Fruit fly (Drosophila melanogaster) whole organism, wandering third instar larva: ENCODE results near the gene Rpn13R.

Experiments used
- Abd-B ChIP-seq: fragments of >200 bp; optimal IDR thresholded peaks from 2 replicates; lab custom pipeline; 2017; ENCODE audit warnings: missing biosample characterization, missing genetic modification characterization
- CG32264 ChIP-seq: fragments of 200-800 bp; sonication (Bioruptor generic); optimal IDR thresholded peaks from 2 replicates; lab custom pipeline; 2016; ENCODE audit warnings: missing biosample characterization, missing genetic modification characterization
- CG9705 ChIP-seq: fragments of 200-800 bp; sonication (Bioruptor generic); optimal IDR thresholded peaks from 2 replicates; lab custom pipeline; 2018; ENCODE audit warnings: missing biosample characterization, mild to moderate bottlenecking, missing genetic modification characterization
- CrebA ChIP-seq: fragments of 200-800 bp; sonication (Bioruptor generic); optimal IDR thresholded peaks from 2 replicates; lab custom pipeline; 2016; ENCODE audit warnings: missing biosample characterization, mild to moderate bottlenecking, missing genetic modification characterization, borderline replicate concordance
- Dfd ChIP-seq: fragments of >200 bp; optimal IDR thresholded peaks from 2 replicates; lab custom pipeline; 2017; ENCODE audit warnings: missing biosample characterization, missing genetic modification characterization
- Dif ChIP-seq: fragments of 200-275, 200-300 bp; sonication (Bioruptor generic); optimal IDR thresholded peaks from 2 replicates; lab custom pipeline; 2018; ENCODE audit warnings: missing biosample characterization, missing genetic modification characterization; ENCODE audit not compliant: partially characterized antibody
- HLH106 ChIP-seq: fragments of 200-800 bp; optimal IDR thresholded peaks from 3 replicates; lab custom pipeline; 2019; ENCODE audit warnings: missing biosample characterization, mild to moderate bottlenecking, missing genetic modification characterization, moderate library complexity
- Hr78 ChIP-seq: fragments of >200 bp; optimal IDR thresholded peaks from 2 replicates; lab custom pipeline; 2017; ENCODE audit warnings: missing biosample characterization, missing genetic modification characterization
- Hr83 ChIP-seq: fragments of 200-300 bp; sonication (Bioruptor generic); optimal IDR thresholded peaks from 2 replicates; lab custom pipeline; 2016; ENCODE audit warnings: missing biosample characterization, mild to moderate bottlenecking, missing genetic modification characterization, moderate library complexity; ENCODE audit not compliant: poor library complexity, severe bottlenecking
- Jra ChIP-seq: sonication (Bioruptor generic); optimal IDR thresholded peaks from 2 replicates; lab custom pipeline; 2016; ENCODE audit warnings: missing biosample characterization, missing genetic modification characterization
- Mio ChIP-seq: sonication (Bioruptor generic); optimal IDR thresholded peaks from 2 replicates; lab custom pipeline; 2016; ENCODE audit warnings: missing biosample characterization, missing genetic modification characterization
- Myc ChIP-seq: fragments of >200 bp; optimal IDR thresholded peaks from 2 replicates; lab custom pipeline; 2017
- OdsH ChIP-seq: fragments of 200-800 bp; sonication (Bioruptor generic); optimal IDR thresholded peaks from 2 replicates; lab custom pipeline; 2016; ENCODE audit warnings: missing biosample characterization, mild to moderate bottlenecking, missing genetic modification characterization
- Rel ChIP-seq, 2 experiments: fragments of 200-800 bp; sonication (Bioruptor generic) in 1 of 2; optimal IDR thresholded peaks; 2 replicates in 1 of 2; 3 replicates in 1 of 2; lab custom pipeline; 2016 to 2019; ENCODE audit warnings: mild to moderate bottlenecking in 2 of 2, missing biosample characterization in 2 of 2, missing genetic modification characterization in 2 of 2, moderate library complexity in 1 of 2
- Sp1 ChIP-seq: fragments of 200-800 bp; sonication (Bioruptor generic); optimal IDR thresholded peaks from 3 replicates; lab custom pipeline; 2019; ENCODE audit warnings: missing biosample characterization, mild to moderate bottlenecking, missing genetic modification characterization, moderate library complexity
- br ChIP-seq: fragments of 200-800 bp; sonication (Bioruptor generic); optimal IDR thresholded peaks from 2 replicates; lab custom pipeline; 2016; ENCODE audit warnings: missing biosample characterization, missing genetic modification characterization
- brk ChIP-seq: fragments of 200-800 bp; sonication (Bioruptor generic); optimal IDR thresholded peaks from 2 replicates; lab custom pipeline; 2016; ENCODE audit warnings: missing biosample characterization, mild to moderate bottlenecking, missing genetic modification characterization
- dl ChIP-seq, 2 experiments: fragments of 175-275, 200-275 bp in 1 of 2; fragments of 200-275 bp in 1 of 2; sonication (Bioruptor generic); optimal IDR thresholded peaks; lab custom pipeline; 2018; ENCODE audit warnings: mild to moderate bottlenecking in 2 of 2, missing biosample characterization in 2 of 2, missing genetic modification characterization in 2 of 2, moderate library complexity in 2 of 2; ENCODE audit not compliant: partially characterized antibody in 2 of 2, insufficient read depth in 1 of 2
- dmrt93B ChIP-seq: fragments of 200-800 bp; sonication (Bioruptor generic); optimal IDR thresholded peaks from 2 replicates; lab custom pipeline; 2018; ENCODE audit warnings: missing biosample characterization, mild to moderate bottlenecking, missing genetic modification characterization
- dsf ChIP-seq: sonication (Bioruptor generic); optimal IDR thresholded peaks from 2 replicates; lab custom pipeline; 2016; ENCODE audit warnings: missing biosample characterization, missing genetic modification characterization, borderline replicate concordance
- foxo ChIP-seq, 2 experiments: fragments of 200-800 bp; sonication (Bioruptor generic); optimal IDR thresholded peaks; 2 replicates in 1 of 2; 3 replicates in 1 of 2; lab custom pipeline; 2016 to 2017; ENCODE audit warnings: missing biosample characterization in 2 of 2, missing genetic modification characterization in 2 of 2
- h ChIP-seq: fragments of 200-800 bp; sonication (Bioruptor generic); optimal IDR thresholded peaks from 3 replicates; lab custom pipeline; 2016; ENCODE audit warnings: missing biosample characterization, mild to moderate bottlenecking, missing genetic modification characterization
- jim ChIP-seq: fragments of 175-275, 200-325 bp; sonication (Bioruptor generic); optimal IDR thresholded peaks from 2 replicates; lab custom pipeline; 2016; ENCODE audit warnings: missing biosample characterization, mild to moderate bottlenecking, missing genetic modification characterization
- lola ChIP-seq: fragments of >200 bp; optimal IDR thresholded peaks from 2 replicates; lab custom pipeline; 2017; ENCODE audit warnings: missing biosample characterization, missing genetic modification characterization
- pan ChIP-seq: fragments of >200 bp; optimal IDR thresholded peaks from 2 replicates; lab custom pipeline; 2017
- psq ChIP-seq: fragments of 200-800 bp; sonication (Bioruptor generic); optimal IDR thresholded peaks from 3 replicates; lab custom pipeline; 2017; ENCODE audit warnings: missing biosample characterization, mild to moderate bottlenecking, missing genetic modification characterization, moderate library complexity
- rgr ChIP-seq: fragments of 200-800 bp; sonication (Bioruptor generic); optimal IDR thresholded peaks from 3 replicates; lab custom pipeline; 2016; ENCODE audit warnings: missing biosample characterization, mild to moderate bottlenecking, missing genetic modification characterization
- sage ChIP-seq: fragments of 200-800 bp; sonication (Bioruptor generic); optimal IDR thresholded peaks from 2 replicates; lab custom pipeline; 2016; ENCODE audit warnings: missing biosample characterization, mild to moderate bottlenecking, missing genetic modification characterization
- sv ChIP-seq: fragments of 200-800 bp; sonication (Bioruptor generic); optimal IDR thresholded peaks from 3 replicates; lab custom pipeline; 2016; ENCODE audit warnings: missing biosample characterization, missing genetic modification characterization
- tai ChIP-seq: sonication (Bioruptor generic); optimal IDR thresholded peaks from 2 replicates; lab custom pipeline; 2016; ENCODE audit warnings: missing biosample characterization, missing genetic modification characterization
- usp ChIP-seq: fragments of >200 bp; optimal IDR thresholded peaks from 2 replicates; lab custom pipeline; 2017; ENCODE audit warnings: missing biosample characterization, missing genetic modification characterization

Gene Rpn13R

dm6 chrX:5091154-5091553 is 40.5 kb upstream of the Rpn13R start:
- TF ChIP-seq Abd-B (no peak), Dfd (no peak), tai (no peak)

dm6 chrX:5091757-5092348 is 39.8 kb upstream of the Rpn13R start:
- TF ChIP-seq usp (no peak), tai (no peak), CG32264 (no peak), Jra (GFP tag; lab: Kevin White, UChicago) (no peak), dl (GFP tag; optimal IDR thresholded peaks at IDR 0.05; lab: Kevin White, UChicago; ENCODE audit: insufficient read depth in 1 of 2, partially characterized antibody in 2 of 2) (no peak), jim (GFP tag; lab: Kevin White, UChicago) (no peak), CG9705 (no peak), Rel (GFP tag; optimal IDR thresholded peaks at IDR 0.05; lab: Kevin White, UChicago) (no peak), Rel (tag; optimal IDR thresholded peaks at IDR 0.05; lab: Kevin White, UChicago) (peak; percentile 7), Sp1 (GFP tag; lab: Kevin White, UChicago) (no peak), dsf (no peak), CrebA (GFP tag; lab: Kevin White, UChicago) (peak; percentile 61), sage (GFP tag; lab: Kevin White, UChicago) (no peak)

dm6 chrX:5093924-5094323 is 37.8 kb upstream of the Rpn13R start:
- TF ChIP-seq CG32264 (no peak), foxo (GFP tag; optimal IDR thresholded peaks at IDR 0.05; lab: Kevin White, UChicago) (peak in 1 of 2 experiments; percentile 2), sv (GFP tag; lab: Kevin White, UChicago) (peak; percentile 5)
- TF ChIP-seq, all 38 proteins: peak for 2

- TF ChIP-seq CG32264 (no peak), OdsH (GFP tag; lab: Kevin White, UChicago) (no peak), Rel (GFP tag; optimal IDR thresholded peaks at IDR 0.05; lab: Kevin White, UChicago) (no peak), Rel (tag; optimal IDR thresholded peaks at IDR 0.05; lab: Kevin White, UChicago) (no peak), dsf (no peak), CrebA (GFP tag; lab: Kevin White, UChicago) (no peak)
Observed at dm6 chrX:5094387-5094786, 37.3 kb upstream of the Rpn13R start.

dm6 chrX:5095620-5096019 is 36.1 kb upstream of the Rpn13R start:
- no peak for TF ChIP-seq Hr83 (GFP tag; lab: Kevin White, UChicago)
- no peak for TF ChIP-seq Myc (lab: Kevin White, UChicago)
- no peak for TF ChIP-seq Dif
- no peak for TF ChIP-seq Hr78 (GFP tag; lab: Kevin White, UChicago)
- no peak for TF ChIP-seq Jra (GFP tag; lab: Kevin White, UChicago)
- TF ChIP-seq dl (GFP tag; optimal IDR thresholded peaks at IDR 0.05; lab: Kevin White, UChicago; ENCODE audit: insufficient read depth in 1 of 2, partially characterized antibody in 2 of 2): no peak
- no peak for TF ChIP-seq Rel (GFP tag; optimal IDR thresholded peaks at IDR 0.05; lab: Kevin White, UChicago)
- no peak for TF ChIP-seq Rel (tag; optimal IDR thresholded peaks at IDR 0.05; lab: Kevin White, UChicago)
- no peak for TF ChIP-seq br (GFP tag; lab: Kevin White, UChicago)
- TF ChIP-seq Mio (GFP tag; lab: Kevin White, UChicago): no peak
- no peak for TF ChIP-seq HLH106 (tag; lab: Kevin White, UChicago)
- no peak for TF ChIP-seq CrebA (GFP tag; lab: Kevin White, UChicago)
- no peak for TF ChIP-seq h (GFP tag; lab: Kevin White, UChicago)

- TF ChIP-seq rgr (GFP tag; lab: Kevin White, UChicago) (no peak), CG32264 (no peak), lola (GFP tag; lab: Kevin White, UChicago) (no peak), Dfd (no peak), dmrt93B (no peak), Myc (lab: Kevin White, UChicago) (no peak), sage (GFP tag; lab: Kevin White, UChicago) (no peak), foxo (GFP tag; optimal IDR thresholded peaks at IDR 0.05; lab: Kevin White, UChicago) (no peak), pan (lab: Kevin White, UChicago) (no peak), h (GFP tag; lab: Kevin White, UChicago) (no peak), brk (GFP tag; lab: Kevin White, UChicago) (no peak), Dif (no peak), CrebA (GFP tag; lab: Kevin White, UChicago) (no peak), sv (GFP tag; lab: Kevin White, UChicago) (no peak), usp (no peak), Mio (GFP tag; lab: Kevin White, UChicago) (no peak), OdsH (GFP tag; lab: Kevin White, UChicago) (no peak), Hr78 (GFP tag; lab: Kevin White, UChicago) (no peak), psq (GFP tag; lab: Kevin White, UChicago) (no peak), Jra (GFP tag; lab: Kevin White, UChicago) (no peak)
Observed at dm6 chrX:5113091-5113490, 18.6 kb upstream of the Rpn13R start.
